Worm (Caenorhabditis elegans): Measurements from ENCODE around the gene Y43F8C.11.

Gene Y43F8C.11

ce11 chrV:19715419-19715818 is 45.4 kb downstream of the Y43F8C.11 start, which contains the start of gene Y43F8C.16:
Y43F8C.16 (minus strand) TSS chrV:19715519.
- no peak for TF ChIP-seq unc-62 (GFP tag; optimal IDR thresholded peaks at IDR 0.05)

DNA sequence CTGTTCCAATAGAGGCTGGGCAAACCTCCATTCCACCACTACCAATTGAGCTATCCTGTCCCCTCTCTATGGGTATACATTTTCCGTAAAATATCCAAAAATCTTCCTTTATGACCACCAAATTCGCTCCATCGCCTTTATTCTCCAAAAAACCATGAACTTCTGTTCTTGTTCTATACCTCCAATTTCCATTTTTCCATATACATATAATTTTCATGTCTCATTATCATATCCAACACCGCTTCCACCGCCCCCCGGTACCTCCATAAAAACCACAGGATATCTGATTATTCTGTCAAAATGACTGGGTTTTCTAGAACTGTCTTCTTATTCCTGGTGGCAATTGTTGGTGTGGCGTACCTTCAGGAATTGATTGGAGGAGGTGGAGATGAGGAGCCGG is 45.8 kb downstream of the Y43F8C.11 start, which contains the start of gene Y43F8C.17:
Gene Y43F8C.17 (plus strand): TSS at position 301 of the 400 bp plus-strand sequence.
- TF ChIP-seq unc-62 (GFP tag; optimal IDR thresholded peaks at IDR 0.05), result no peak

DNA sequence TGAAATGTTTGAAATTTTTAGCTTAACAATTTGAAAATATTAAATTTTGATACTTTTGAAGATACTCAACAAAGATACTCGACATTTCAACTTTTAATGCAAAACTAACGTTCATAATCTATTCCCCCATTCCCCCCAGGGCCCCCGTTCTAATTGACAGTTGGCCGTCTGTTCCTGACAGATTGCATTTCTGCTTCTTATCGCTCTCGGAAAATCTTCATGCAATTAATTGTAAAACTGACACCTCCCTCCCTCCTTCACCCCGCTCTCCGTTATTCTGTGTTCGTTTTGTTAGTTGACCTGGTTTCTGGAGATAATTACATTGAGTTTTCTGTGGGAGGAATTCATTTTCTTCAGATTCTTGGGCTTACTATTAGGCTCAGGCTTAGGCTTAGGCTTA is 47.9 kb downstream of the Y43F8C.11 start:
- TF ChIP-seq unc-62 (GFP tag; optimal IDR thresholded peaks at IDR 0.05), result no peak

- TF ChIP-seq unc-62 (GFP tag; optimal IDR thresholded peaks at IDR 0.05), result no peak
Observed at ce11 chrV:19718660-19719059, 48.6 kb downstream of the Y43F8C.11 start.

DNA sequence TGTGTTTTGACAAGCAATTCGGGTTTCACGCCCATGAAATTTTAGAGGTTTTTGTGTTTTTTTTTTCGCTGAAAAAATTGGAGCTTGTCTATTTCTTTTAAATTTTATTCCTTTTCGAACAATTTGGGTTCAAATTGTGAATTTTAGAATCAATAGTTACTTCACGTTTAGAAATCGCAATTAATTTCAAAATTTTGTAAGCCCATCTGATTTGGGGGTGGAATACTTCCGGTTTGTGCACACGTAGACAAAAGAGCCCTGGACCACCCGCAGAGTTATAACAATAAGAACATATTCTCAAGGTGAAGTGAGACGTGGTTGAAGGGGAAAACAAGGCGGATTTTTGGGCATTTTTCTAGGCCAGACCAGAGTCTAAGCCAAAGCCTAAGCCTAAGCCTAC is 49.2 kb downstream of the Y43F8C.11 start, which contains the start of gene Y116F11A.6:
Gene Y116F11A.6 (plus strand): TSS at position 301 of the 400 bp plus-strand sequence.
- no peak for TF ChIP-seq unc-62 (GFP tag; optimal IDR thresholded peaks at IDR 0.05)
